Worm (Caenorhabditis elegans) whole organism, L2 larva: ENCODE measurements around the gene Y38H8A.1.

ENCODE experiments used
- C34F6.9 ChIP-seq: fragments of 150-350 bp; optimal IDR thresholded peaks from 2 replicates; lab custom pipeline; 2014; ENCODE audit warnings: missing biosample characterization, missing genetic modification characterization
- unc-62 ChIP-seq: fragments of 150-350 bp; optimal IDR thresholded peaks from 2 replicates; lab custom pipeline; 2014; ENCODE audit warnings: missing biosample characterization, missing genetic modification reagents, missing genetic modification characterization

Y38H8A.1 gene

ce11 chrIV:13525223-13525622 is 42.7 kb downstream of the Y38H8A.1 start:
- TF ChIP-seq unc-62 (GFP tag; lab: Kevin White, UChicago) = no peak
- TF ChIP-seq C34F6.9 (tag; lab: Kevin White, UChicago) = no peak
- TF ChIP-seq, all 48 proteins: peak for 0
